Worm (Caenorhabditis elegans) whole organism, young adult: ENCODE data around the gene sri-40.

Experiments
- Y53F4B.3 ChIP-seq: fragments of 200-800 bp; sonication (Bioruptor generic); IDR thresholded peaks from 2 replicates; pipeline ENCODE4 v1.3.6; 2022; ENCODE audit warnings: missing genetic modification reagents, missing genetic modification characterization, missing compliant biosample characterization
- ama-1 ChIP-seq, 3 experiments: fragments of 150-350 bp in 1 of 3; sonication (generic microtip) in 2 of 3; optimal IDR thresholded peaks; 2 replicates each; lab custom pipeline; 2014 to 2018; ENCODE audit warnings: missing biosample characterization in 2 of 3, missing genetic modification characterization in 2 of 3, missing genetic modification reagents in 2 of 3
- somi-1 ChIP-seq: fragments of 200-800 bp; sonication (Bioruptor generic); optimal IDR thresholded peaks from 2 replicates; lab custom pipeline; 2018; ENCODE audit warnings: mild to moderate bottlenecking, missing genetic modification characterization, missing compliant biosample characterization
- tlf-1 ChIP-seq: fragments of 200-800 bp; sonication (Bioruptor generic); optimal IDR thresholded peaks from 2 replicates; lab custom pipeline; 2018; ENCODE audit warnings: mild to moderate bottlenecking, missing genetic modification characterization, missing compliant biosample characterization
- ztf-28 ChIP-seq: fragments of 200-800 bp; sonication (Bioruptor generic); IDR thresholded peaks from 2 replicates; pipeline ENCODE4 v1.3.6; 2022; ENCODE audit warnings: missing genetic modification reagents, missing genetic modification characterization, missing compliant biosample characterization

ce11 chrII:3170089-3170488, 7.7 kb upstream of the sri-40 start, which contains the start of gene fbxc-55:
- TF ChIP-seq ama-1 (optimal IDR thresholded peaks at IDR 0.05; lab: Kevin White, UChicago), result no peak
- no peak for TF ChIP-seq ama-1 (GFP tag; optimal IDR thresholded peaks at IDR 0.05; lab: Kevin White, UChicago)
- no peak for TF ChIP-seq ztf-28 (GFP tag; lab: Robert Waterston, UW)
- no peak for TF ChIP-seq Y53F4B.3 (GFP tag; lab: Robert Waterston, UW)
- TF ChIP-seq somi-1 (GFP tag; lab: Kevin White, UChicago), result no peak
- TF ChIP-seq tlf-1 (GFP tag; lab: Kevin White, UChicago), result no peak
